Worm (Caenorhabditis elegans) whole organism, young adult: ENCODE measurements around the gene rpac-40.

Source experiments
- B0019.2 ChIP-seq: fragments of 200-800 bp; sonication (Bioruptor generic); conservative IDR thresholded peaks from 2 replicates; pipeline ENCODE4 v1.3.6; 2022; ENCODE audit warnings: missing genetic modification reagents, missing genetic modification characterization, missing compliant biosample characterization
- B0035.1 ChIP-seq: sonication (generic microtip); optimal IDR thresholded peaks from 2 replicates; lab custom pipeline; 2016; ENCODE audit warnings: missing genetic modification characterization, mild to moderate bottlenecking, missing compliant biosample characterization, missing genotype, missing genetic modification reagents
- B0336.3 ChIP-seq: fragments of 200-800 bp; sonication (Bioruptor generic); IDR thresholded peaks from 2 replicates; pipeline ENCODE4 v1.3.6; 2022; ENCODE audit warnings: missing genetic modification characterization, missing compliant biosample characterization
- C17E4.6 ChIP-seq: fragments of 200-800 bp; sonication (Bioruptor generic); IDR thresholded peaks from 2 replicates; pipeline ENCODE4 v1.3.6; 2022; ENCODE audit warnings: missing genetic modification reagents, missing genetic modification characterization, missing compliant biosample characterization
- D2030.7 ChIP-seq: fragments of 200-800 bp; sonication (Bioruptor generic); IDR thresholded peaks from 2 replicates; pipeline ENCODE4 v1.3.6; 2022; ENCODE audit warnings: missing genetic modification reagents, missing genetic modification characterization, missing compliant biosample characterization
- F10E7.11 ChIP-seq: sonication (generic microtip); optimal IDR thresholded peaks from 2 replicates; lab custom pipeline; 2017; ENCODE audit warnings: mild to moderate bottlenecking, missing genetic modification characterization, moderate library complexity, missing compliant biosample characterization
- F39B2.1 ChIP-seq: fragments of 200-800 bp; sonication (Bioruptor generic); IDR thresholded peaks from 2 replicates; pipeline ENCODE4 v1.3.6; 2022; ENCODE audit warnings: missing genetic modification reagents, missing genetic modification characterization, missing compliant biosample characterization
- T07F8.4 ChIP-seq: sonication (generic microtip); optimal IDR thresholded peaks from 2 replicates; lab custom pipeline; 2016; ENCODE audit warnings: mild to moderate bottlenecking, missing genetic modification characterization, moderate library complexity, missing compliant biosample characterization
- T26A5.8 ChIP-seq: sonication (generic microtip); optimal IDR thresholded peaks from 2 replicates; lab custom pipeline; 2016; ENCODE audit warnings: missing genetic modification characterization, missing compliant biosample characterization
- Y53F4B.3 ChIP-seq: fragments of 200-800 bp; sonication (Bioruptor generic); IDR thresholded peaks from 2 replicates; pipeline ENCODE4 v1.3.6; 2022; ENCODE audit warnings: missing genetic modification reagents, missing genetic modification characterization, missing compliant biosample characterization
- Y53G8AR.9 ChIP-seq: fragments of 200-800 bp; sonication (Bioruptor generic); conservative IDR thresholded peaks from 2 replicates; pipeline ENCODE4 v1.3.6; 2022; ENCODE audit warnings: missing genetic modification reagents, missing genetic modification characterization, missing compliant biosample characterization
- Y79H2A.3 ChIP-seq: fragments of 200-800 bp; sonication (Bioruptor generic); conservative IDR thresholded peaks from 2 replicates; pipeline ENCODE4 v1.3.6; 2022; ENCODE audit warnings: missing genetic modification reagents, missing genetic modification characterization, missing compliant biosample characterization
- Y95B8A.8 ChIP-seq: fragments of 200-800 bp; sonication (Bioruptor generic); IDR thresholded peaks from 2 replicates; pipeline ENCODE4 v1.3.6; 2022; ENCODE audit warnings: missing genetic modification reagents, missing genetic modification characterization, missing compliant biosample characterization
- ama-1 ChIP-seq, 3 experiments: fragments of 150-350 bp in 1 of 3; sonication (generic microtip) in 2 of 3; optimal IDR thresholded peaks; 2 replicates each; lab custom pipeline; 2014 to 2018; ENCODE audit warnings: missing biosample characterization in 2 of 3, missing genetic modification characterization in 2 of 3, missing genetic modification reagents in 2 of 3
- aptf-3 ChIP-seq: fragments of 200-800 bp; sonication (Bioruptor generic); IDR thresholded peaks from 2 replicates; pipeline ENCODE4 v1.3.6; 2022; ENCODE audit warnings: missing genetic modification characterization, missing compliant biosample characterization
- attf-5 ChIP-seq: fragments of 200-800 bp; sonication (Bioruptor generic); optimal IDR thresholded peaks from 2 replicates; lab custom pipeline; 2018; ENCODE audit warnings: mild to moderate bottlenecking, missing genetic modification characterization, missing compliant biosample characterization
- bed-1 ChIP-seq: fragments of 200-800 bp; sonication (Bioruptor generic); IDR thresholded peaks from 2 replicates; pipeline ENCODE4 v1.3.6; 2022; ENCODE audit warnings: missing genetic modification reagents, missing genetic modification characterization, missing compliant biosample characterization
- ccch-3 ChIP-seq: fragments of 200-800 bp; sonication (Bioruptor generic); optimal IDR thresholded peaks from 2 replicates; lab custom pipeline; 2018; ENCODE audit warnings: mild to moderate bottlenecking, missing genetic modification characterization, missing compliant biosample characterization
- ceh-40 ChIP-seq: fragments of 200-800 bp; sonication (Bioruptor generic); IDR thresholded peaks from 2 replicates; pipeline ENCODE4 v1.3.6; 2022; ENCODE audit warnings: missing genetic modification characterization, missing compliant biosample characterization
- ceh-79 ChIP-seq: sonication (generic microtip); optimal IDR thresholded peaks from 2 replicates; lab custom pipeline; 2017; ENCODE audit warnings: mild to moderate bottlenecking, missing genetic modification characterization, missing compliant biosample characterization
- ceh-91 ChIP-seq: fragments of 200-800 bp; sonication (Bioruptor generic); IDR thresholded peaks from 2 replicates; pipeline ENCODE4 v1.3.6; 2022; ENCODE audit warnings: missing genetic modification reagents, missing genetic modification characterization, missing compliant biosample characterization
- die-1 ChIP-seq: sonication (generic microtip); optimal IDR thresholded peaks from 2 replicates; lab custom pipeline; 2016; ENCODE audit warnings: missing genotype, mild to moderate bottlenecking, missing genetic modification characterization, missing compliant biosample characterization
- dpl-1 ChIP-seq: fragments of 150-350 bp; optimal IDR thresholded peaks from 2 replicates; lab custom pipeline; 2014; ENCODE audit warnings: missing biosample characterization, missing genetic modification reagents, missing genetic modification characterization
- egl-18 ChIP-seq: fragments of 200-800 bp; sonication (Bioruptor generic); IDR thresholded peaks from 2 replicates; pipeline ENCODE4 v1.3.6; 2022; ENCODE audit warnings: missing genetic modification reagents, missing genetic modification characterization, missing compliant biosample characterization
- egrh-3 ChIP-seq: fragments of 200-800 bp; sonication (Bioruptor generic); IDR thresholded peaks from 2 replicates; pipeline ENCODE4 v1.3.6; 2022; ENCODE audit warnings: missing genetic modification reagents, missing genetic modification characterization, missing compliant biosample characterization
- fkh-3 ChIP-seq: sonication (generic microtip); optimal IDR thresholded peaks from 2 replicates; lab custom pipeline; 2016; ENCODE audit warnings: mild to moderate bottlenecking, missing genetic modification characterization, missing compliant biosample characterization
- gei-17 ChIP-seq: fragments of 200-800 bp; sonication (Bioruptor generic); optimal IDR thresholded peaks from 2 replicates; lab custom pipeline; 2018; ENCODE audit warnings: mild to moderate bottlenecking, missing genetic modification characterization, missing compliant biosample characterization
- hmg-20 ChIP-seq: fragments of 200-800 bp; sonication (Bioruptor generic); IDR thresholded peaks from 2 replicates; pipeline ENCODE4 v1.3.6; 2022; ENCODE audit warnings: missing genetic modification reagents, missing genetic modification characterization, missing compliant biosample characterization
- let-526 ChIP-seq: fragments of 200-800 bp; sonication (Bioruptor generic); IDR thresholded peaks from 2 replicates; pipeline ENCODE4 v1.3.6; 2022; ENCODE audit warnings: missing genetic modification reagents, missing genetic modification characterization, missing compliant biosample characterization
- let-607 ChIP-seq, 2 experiments: fragments of 200-800 bp in 1 of 2; sonication (Bioruptor generic) in 1 of 2; sonication (generic microtip) in 1 of 2; optimal IDR thresholded peaks; 2 replicates each; lab custom pipeline; 2016 to 2018; ENCODE audit warnings: mild to moderate bottlenecking in 2 of 2, missing compliant biosample characterization in 2 of 2, missing genetic modification characterization in 2 of 2, moderate library complexity in 2 of 2, missing genotype in 1 of 2
- lin-35 ChIP-seq, 3 experiments: fragments of 150-350 bp in 2 of 3; sonication (generic microtip) in 1 of 3; optimal IDR thresholded peaks; 2 replicates each; lab custom pipeline; 2014 to 2018; ENCODE audit warnings: missing biosample characterization in 3 of 3, missing genetic modification characterization in 3 of 3, missing genetic modification reagents in 3 of 3
- lin-40 ChIP-seq: sonication (generic microtip); optimal IDR thresholded peaks from 2 replicates; lab custom pipeline; 2016; ENCODE audit warnings: missing genetic modification characterization, mild to moderate bottlenecking, missing compliant biosample characterization, missing genotype, missing genetic modification reagents
- lir-1 ChIP-seq: fragments of 200-800 bp; sonication (Bioruptor generic); conservative IDR thresholded peaks from 2 replicates; pipeline ENCODE4 v1.3.6; 2022; ENCODE audit warnings: missing genetic modification reagents, missing genetic modification characterization, missing compliant biosample characterization
- madf-8 ChIP-seq: fragments of 200-800 bp; sonication (Bioruptor generic); conservative IDR thresholded peaks from 2 replicates; pipeline ENCODE4 v1.3.6; 2022; ENCODE audit warnings: missing genetic modification reagents, missing genetic modification characterization, missing compliant biosample characterization
- mel-28 ChIP-seq: sonication (generic microtip); optimal IDR thresholded peaks from 2 replicates; lab custom pipeline; 2016; ENCODE audit warnings: borderline replicate concordance, mild to moderate bottlenecking, missing genetic modification characterization, missing compliant biosample characterization
- nhr-80 ChIP-seq: sonication (generic microtip); optimal IDR thresholded peaks from 2 replicates; lab custom pipeline; 2016; ENCODE audit warnings: missing genetic modification characterization, missing compliant biosample characterization
- sea-2 ChIP-seq: fragments of 200-800 bp; sonication (Bioruptor generic); IDR thresholded peaks from 2 replicates; pipeline ENCODE4 v1.3.6; 2022; ENCODE audit warnings: missing genetic modification characterization, missing compliant biosample characterization
- somi-1 ChIP-seq: fragments of 200-800 bp; sonication (Bioruptor generic); optimal IDR thresholded peaks from 2 replicates; lab custom pipeline; 2018; ENCODE audit warnings: mild to moderate bottlenecking, missing genetic modification characterization, missing compliant biosample characterization
- tbp1 ChIP-seq: fragments of 200-800 bp; sonication (Bioruptor generic); optimal IDR thresholded peaks from 2 replicates; lab custom pipeline; 2018; ENCODE audit warnings: mild to moderate bottlenecking, missing genetic modification characterization, missing compliant biosample characterization
- tlf-1 ChIP-seq: fragments of 200-800 bp; sonication (Bioruptor generic); optimal IDR thresholded peaks from 2 replicates; lab custom pipeline; 2018; ENCODE audit warnings: mild to moderate bottlenecking, missing genetic modification characterization, missing compliant biosample characterization
- xnd-1 ChIP-seq: sonication (generic microtip); optimal IDR thresholded peaks from 2 replicates; lab custom pipeline; 2016; ENCODE audit warnings: missing genotype, missing genetic modification reagents, missing genetic modification characterization, missing compliant biosample characterization
- ztf-22 ChIP-seq: fragments of 200-800 bp; sonication (Bioruptor generic); optimal IDR thresholded peaks from 2 replicates; lab custom pipeline; 2018; ENCODE audit warnings: mild to moderate bottlenecking, missing genetic modification characterization, moderate library complexity, missing compliant biosample characterization
- ztf-25 ChIP-seq: fragments of 200-800 bp; sonication (Bioruptor generic); IDR thresholded peaks from 2 replicates; pipeline ENCODE4 v1.3.6; 2022; ENCODE audit warnings: missing genetic modification reagents, missing genetic modification characterization, missing compliant biosample characterization
- ztf-26 ChIP-seq: sonication (generic microtip); optimal IDR thresholded peaks from 2 replicates; lab custom pipeline; 2017; ENCODE audit warnings: missing genetic modification characterization, missing compliant biosample characterization

rpac-40 gene

DNA sequence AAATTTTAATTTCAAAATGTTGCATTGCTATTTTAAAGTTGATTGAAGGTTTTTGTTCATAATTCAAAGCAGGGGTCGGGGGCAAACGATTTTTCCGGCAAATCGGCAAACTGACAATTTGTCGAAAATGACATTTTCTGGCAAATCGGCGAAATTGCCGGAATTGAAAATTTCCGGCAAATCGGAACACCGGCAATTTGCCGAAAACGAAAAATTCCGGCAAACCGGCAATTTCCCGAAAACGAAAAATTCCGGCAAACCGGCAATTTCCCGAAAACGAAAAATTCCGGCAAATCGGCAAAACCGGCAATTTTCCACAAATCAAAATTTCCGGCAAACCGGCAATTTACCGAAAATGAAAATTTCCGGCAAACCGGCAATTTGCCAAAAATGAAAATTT is 9.1 kb upstream of the rpac-40 start (continued):
- TF ChIP-seq Y95B8A.8 (GFP tag; lab: Robert Waterston, UW) (no peak; the same call in 1 of the 2 replicates), mel-28 (tag; lab: Kevin White, UChicago) (no peak), bed-1 (GFP tag; lab: Robert Waterston, UW) (no peak), Y53G8AR.9 (GFP tag; lab: Robert Waterston, UW) (peak; percentile 78; the same call in 1 of the 2 replicates), Y79H2A.3 (GFP tag; lab: Robert Waterston, UW) (no peak), F39B2.1 (GFP tag; lab: Robert Waterston, UW) (0 out of 2 replicates have a peak, but pooled peaks have one; percentile 24), D2030.7 (GFP tag; lab: Robert Waterston, UW) (no peak), ztf-25 (no peak), ceh-79 (no peak), dpl-1 (no peak), fkh-3 (peak; percentile 61), madf-8 (GFP tag; lab: Robert Waterston, UW) (no peak), ceh-91 (no peak), aptf-3 (GFP tag; lab: Robert Waterston, UW) (peak; percentile 68; the same call in 1 of the 2 replicates), Y53F4B.3 (GFP tag; lab: Robert Waterston, UW) (no peak), F10E7.11 (tag; lab: Kevin White, UChicago) (no peak), T26A5.8 (tag; lab: Kevin White, UChicago) (no peak), B0336.3 (peak; percentile 70; the same call in 1 of the 2 replicates), let-607 (tag; optimal IDR thresholded peaks at IDR 0.05; lab: Kevin White, UChicago) (no peak), hmg-20 (GFP tag; lab: Robert Waterston, UW) (no peak), B0035.1 (tag; lab: Kevin White, UChicago) (no peak)

- TF ChIP-seq lin-35 (GFP tag; optimal IDR thresholded peaks at IDR 0.05; lab: Kevin White, UChicago) (peak in 1 of 3 experiments; percentile 20), lin-40 (tag; lab: Kevin White, UChicago) (peak; percentile 24), ztf-26 (tag; lab: Kevin White, UChicago) (peak; percentile 66), egl-18 (GFP tag; lab: Robert Waterston, UW) (no peak)
- TF ChIP-seq, all 124 proteins: peak for 3
These were observed 6.4 kb upstream of the rpac-40 start for ce11 chrV:4192688-4193471.

ce11 chrV:4194587-4195211 is 4.6 kb upstream of the rpac-40 start, which contains the start of gene Y45G5AM.9:
Gene Y45G5AM.9, minus strand, starts transcription at chrV:4194637.
- no peak for TF ChIP-seq madf-8 (GFP tag; lab: Robert Waterston, UW)
- TF ChIP-seq gei-17: no peak
- TF ChIP-seq lir-1 (GFP tag; lab: Robert Waterston, UW): no peak
- TF ChIP-seq ztf-22: no peak
- TF ChIP-seq attf-5 (GFP tag; lab: Kevin White, UChicago): peak; percentile 79
- TF ChIP-seq somi-1: no peak
- no peak for TF ChIP-seq T07F8.4
- no peak for TF ChIP-seq xnd-1 (tag; lab: Kevin White, UChicago)
- TF ChIP-seq nhr-80 (tag; lab: Kevin White, UChicago): peak; percentile 65
- TF ChIP-seq ama-1 (optimal IDR thresholded peaks at IDR 0.05; lab: Kevin White, UChicago): no peak
- no peak for TF ChIP-seq ama-1 (GFP tag; optimal IDR thresholded peaks at IDR 0.05; lab: Kevin White, UChicago)
- no peak for TF ChIP-seq ccch-3
- TF ChIP-seq aptf-3 (GFP tag; lab: Robert Waterston, UW): no peak
- TF ChIP-seq die-1 (tag; lab: Kevin White, UChicago): no peak
- TF ChIP-seq B0019.2 (GFP tag; lab: Robert Waterston, UW): no peak
- TF ChIP-seq egrh-3 (GFP tag; lab: Robert Waterston, UW): no peak; the same call in 1 of the 2 replicates
- peak; percentile 25 for TF ChIP-seq tbp1
- no peak for TF ChIP-seq C17E4.6 (GFP tag; lab: Robert Waterston, UW)
- no peak for TF ChIP-seq sea-2 (GFP tag; lab: Robert Waterston, UW)
- TF ChIP-seq tlf-1 (GFP tag; lab: Kevin White, UChicago): no peak
- no peak for TF ChIP-seq let-526 (GFP tag; lab: Robert Waterston, UW)
- TF ChIP-seq ceh-40: no peak
- TF ChIP-seq B0336.3: peak; percentile 45; the same call in 1 of the 2 replicates
